Fruit fly (Drosophila melanogaster) whole organism, embryonic: ENCODE data around the gene senju.

ENCODE experiments used
- Aef1 ChIP-seq: fragments of 200-800 bp; sonication (Bioruptor generic); IDR thresholded peaks from 3 replicates; pipeline ENCODE4 v1.3.6; 2022; ENCODE audit warnings: missing biosample characterization, missing genetic modification characterization
- BtbVII ChIP-seq: fragments of 200-800 bp; sonication (Bioruptor generic); optimal IDR thresholded peaks from 3 replicates; lab custom pipeline; 2017; ENCODE audit warnings: missing biosample characterization, mild to moderate bottlenecking, missing genetic modification characterization
- CG1024 ChIP-seq: fragments of 200-800 bp; sonication (Bioruptor generic); IDR thresholded peaks from 2 replicates; pipeline ENCODE4 v1.3.6; 2022; ENCODE audit warnings: missing biosample characterization, missing genetic modification characterization
- CG11504 ChIP-seq: fragments of 200-800 bp; sonication (Bioruptor generic); optimal IDR thresholded peaks from 3 replicates; lab custom pipeline; 2019; ENCODE audit warnings: missing biosample characterization, mild to moderate bottlenecking, missing genetic modification characterization, moderate library complexity
- CG15601 ChIP-seq: fragments of 200-800 bp; sonication (Bioruptor generic); optimal IDR thresholded peaks from 3 replicates; lab custom pipeline; 2019; ENCODE audit warnings: missing biosample characterization, mild to moderate bottlenecking, missing genetic modification characterization, moderate library complexity
- CG1602 ChIP-seq: fragments of 200-800 bp; sonication (Bioruptor generic); optimal IDR thresholded peaks from 3 replicates; lab custom pipeline; 2016; ENCODE audit warnings: missing biosample characterization, missing genetic modification characterization
- CG17328 ChIP-seq: fragments of 200-800 bp; sonication (Bioruptor generic); IDR thresholded peaks from 2 replicates; pipeline ENCODE4 v1.3.6; 2022; ENCODE audit warnings: missing biosample characterization, missing genetic modification characterization
- CG1792 ChIP-seq: fragments of 200-800 bp; sonication (Bioruptor generic); optimal IDR thresholded peaks from 2 replicates; lab custom pipeline; 2016; ENCODE audit warnings: missing biosample characterization, missing genetic modification characterization
- CG33213 ChIP-seq: fragments of 200-800 bp; sonication (Bioruptor generic); optimal IDR thresholded peaks from 3 replicates; lab custom pipeline; 2016; ENCODE audit warnings: missing biosample characterization, missing genetic modification characterization
- CG3995 ChIP-seq: fragments of 200-800 bp; sonication (Bioruptor generic); optimal IDR thresholded peaks from 3 replicates; lab custom pipeline; 2016; ENCODE audit warnings: missing biosample characterization, missing genetic modification characterization
- CG4328 ChIP-seq: fragments of 200-800 bp; sonication (Bioruptor generic); optimal IDR thresholded peaks from 3 replicates; lab custom pipeline; 2017; ENCODE audit warnings: missing biosample characterization, missing genetic modification reagents, missing genetic modification characterization
- CG4360 ChIP-seq: fragments of 200-800 bp; sonication (Bioruptor generic); IDR thresholded peaks from 2 replicates; pipeline ENCODE4 v1.3.6; 2022; ENCODE audit warnings: missing biosample characterization, missing genetic modification characterization
- CG4617 ChIP-seq: fragments of 200-800 bp; sonication (Bioruptor generic); optimal IDR thresholded peaks from 3 replicates; lab custom pipeline; 2016; ENCODE audit warnings: missing biosample characterization, missing genetic modification characterization, borderline replicate concordance
- CG4707 ChIP-seq: fragments of 200-800 bp; sonication (Bioruptor generic); optimal IDR thresholded peaks from 2 replicates; lab custom pipeline; 2018; ENCODE audit warnings: missing biosample characterization, mild to moderate bottlenecking, missing genetic modification characterization, moderate library complexity
- CG4730 ChIP-seq: fragments of 200-800 bp; sonication (Bioruptor generic); IDR thresholded peaks from 2 replicates; pipeline ENCODE4 v1.3.6; 2022; ENCODE audit warnings: missing biosample characterization, missing genetic modification characterization
- CG6654 ChIP-seq: fragments of 200-800 bp; sonication (Bioruptor generic); optimal IDR thresholded peaks from 2 replicates; lab custom pipeline; 2017; ENCODE audit warnings: missing biosample characterization, mild to moderate bottlenecking, missing genetic modification characterization
- CG8290 ChIP-seq, 3 experiments: fragments of 200-800 bp; sonication (Bioruptor generic); optimal IDR thresholded peaks; 2 replicates each; lab custom pipeline; 2016 to 2019; ENCODE audit warnings: missing biosample characterization in 3 of 3, missing genetic modification characterization in 3 of 3, mild to moderate bottlenecking in 2 of 3, moderate library complexity in 1 of 3
- CG8359 ChIP-seq: fragments of 200-800 bp; sonication (Bioruptor generic); optimal IDR thresholded peaks from 2 replicates; lab custom pipeline; 2017; ENCODE audit warnings: missing biosample characterization, mild to moderate bottlenecking, missing genetic modification characterization, borderline replicate concordance
- CG8388 ChIP-seq: fragments of 200-800 bp; sonication (Bioruptor generic); optimal IDR thresholded peaks from 2 replicates; lab custom pipeline; 2019; ENCODE audit warnings: missing biosample characterization, mild to moderate bottlenecking, missing genetic modification characterization, moderate library complexity
- CG9215 ChIP-seq: fragments of 200-800 bp; sonication (Bioruptor generic); IDR thresholded peaks from 2 replicates; pipeline ENCODE4 v1.3.6; 2022; ENCODE audit warnings: missing biosample characterization, missing genetic modification characterization
- CHES-1-like ChIP-seq: fragments of 200-800 bp; sonication (Bioruptor generic); optimal IDR thresholded peaks from 2 replicates; lab custom pipeline; 2016; ENCODE audit warnings: missing biosample characterization, missing genetic modification characterization
- CoRest ChIP-seq: fragments of 200-800 bp; sonication (Bioruptor generic); optimal IDR thresholded peaks from 3 replicates; lab custom pipeline; 2018; ENCODE audit warnings: missing biosample characterization, mild to moderate bottlenecking, missing genetic modification characterization, moderate library complexity
- Dbx ChIP-seq: fragments of 200-800 bp; sonication (Bioruptor generic); IDR thresholded peaks from 3 replicates; pipeline ENCODE4 v1.3.6; 2022; ENCODE audit warnings: missing biosample characterization, missing genetic modification characterization
- Dfd ChIP-seq, 2 experiments: fragments of >200 bp; optimal IDR thresholded peaks; 2 replicates each; lab custom pipeline; 2017; ENCODE audit warnings: missing biosample characterization in 2 of 2, missing genetic modification characterization in 2 of 2
- Ets97D ChIP-seq: fragments of 200-800 bp; sonication (Bioruptor generic); optimal IDR thresholded peaks from 3 replicates; lab custom pipeline; 2016; ENCODE audit warnings: missing biosample characterization, missing genetic modification characterization
- NC2α ChIP-seq: fragments of 200-800 bp; sonication (Bioruptor generic); optimal IDR thresholded peaks from 2 replicates; lab custom pipeline; 2016; ENCODE audit warnings: missing biosample characterization, missing genetic modification characterization
- NK7.1 ChIP-seq: fragments of 200-800 bp; sonication (Bioruptor generic); optimal IDR thresholded peaks from 3 replicates; lab custom pipeline; 2016; ENCODE audit warnings: missing biosample characterization, missing genetic modification characterization
- Xrp1 ChIP-seq: fragments of 200-800 bp; sonication (Bioruptor generic); IDR thresholded peaks from 2 replicates; pipeline ENCODE4 v1.3.6; 2022; ENCODE audit warnings: missing biosample characterization, missing genetic modification characterization
- amos ChIP-seq: fragments of 200-800 bp; sonication (Bioruptor generic); IDR thresholded peaks from 2 replicates; pipeline ENCODE4 v1.3.6; 2022; ENCODE audit warnings: missing biosample characterization, missing genetic modification characterization; ENCODE audit not compliant: partially characterized antibody
- ap ChIP-seq: fragments of 200-800 bp; sonication (Bioruptor generic); IDR thresholded peaks from 2 replicates; pipeline ENCODE4 v1.3.6; 2022; ENCODE audit warnings: missing biosample characterization, missing genetic modification characterization
- ara ChIP-seq: fragments of 200-800 bp; sonication (Bioruptor generic); IDR thresholded peaks from 2 replicates; pipeline ENCODE4 v1.3.6; 2022; ENCODE audit warnings: missing biosample characterization, missing genetic modification characterization
- br ChIP-seq: fragments of >200 bp; optimal IDR thresholded peaks from 2 replicates; lab custom pipeline; 2017
- bsh ChIP-seq, 2 experiments: fragments of 200-800 bp; sonication (Bioruptor generic); optimal IDR thresholded peaks; 2 replicates each; lab custom pipeline; 2017 to 2018; ENCODE audit warnings: mild to moderate bottlenecking in 2 of 2, missing biosample characterization in 2 of 2, missing genetic modification characterization in 2 of 2, moderate library complexity in 1 of 2
- corto ChIP-seq: fragments of 200-800 bp; sonication (Bioruptor generic); optimal IDR thresholded peaks from 2 replicates; lab custom pipeline; 2016; ENCODE audit warnings: missing biosample characterization, mild to moderate bottlenecking, missing genetic modification characterization, moderate library complexity
- disco-r ChIP-seq: fragments of 200-800 bp; sonication (Bioruptor generic); optimal IDR thresholded peaks from 2 replicates; lab custom pipeline; 2016; ENCODE audit warnings: missing biosample characterization, missing genetic modification characterization
- grau ChIP-seq: fragments of 200-800 bp; optimal IDR thresholded peaks from 3 replicates; lab custom pipeline; 2019; ENCODE audit warnings: missing biosample characterization, mild to moderate bottlenecking, missing genetic modification characterization, moderate library complexity
- grn ChIP-seq: fragments of 200-800 bp; sonication (Bioruptor generic); optimal IDR thresholded peaks from 3 replicates; lab custom pipeline; 2017; ENCODE audit warnings: missing biosample characterization, missing genetic modification characterization
- gro ChIP-seq: fragments of 200-800 bp; sonication (Bioruptor generic); optimal IDR thresholded peaks from 2 replicates; lab custom pipeline; 2016; ENCODE audit warnings: missing biosample characterization, missing genetic modification characterization
- gsb ChIP-seq: fragments of 200-800 bp; sonication (Bioruptor generic); IDR thresholded peaks from 2 replicates; pipeline ENCODE4 v1.3.6; 2022; ENCODE audit warnings: missing biosample characterization, missing genetic modification characterization
- jigr1 ChIP-seq: fragments of 200-800 bp; sonication (Bioruptor generic); IDR thresholded peaks from 3 replicates; pipeline ENCODE4 v1.3.6; 2022; ENCODE audit warnings: missing biosample characterization, missing genetic modification characterization
- phol ChIP-seq: fragments of 200-800 bp; sonication (Bioruptor generic); optimal IDR thresholded peaks from 3 replicates; lab custom pipeline; 2018; ENCODE audit warnings: missing biosample characterization, mild to moderate bottlenecking, missing genetic modification characterization, moderate library complexity
- pum ChIP-seq: fragments of 200-800 bp; sonication (Bioruptor generic); optimal IDR thresholded peaks from 2 replicates; lab custom pipeline; 2016; ENCODE audit warnings: missing biosample characterization, missing genetic modification characterization
- schlank ChIP-seq: fragments of 200-800 bp; sonication (Bioruptor generic); optimal IDR thresholded peaks from 2 replicates; lab custom pipeline; 2018; ENCODE audit warnings: missing biosample characterization, mild to moderate bottlenecking, missing genetic modification characterization
- sna ChIP-seq: fragments of 200-800 bp; sonication (Bioruptor generic); IDR thresholded peaks from 2 replicates; pipeline ENCODE4 v1.3.6; 2022; ENCODE audit warnings: missing biosample characterization, missing genetic modification characterization; ENCODE audit not compliant: partially characterized antibody
- so ChIP-seq: fragments of 200-800 bp; sonication (Bioruptor generic); IDR thresholded peaks from 3 replicates; pipeline ENCODE4 v1.3.6; 2022; ENCODE audit warnings: missing biosample characterization, missing genetic modification characterization
- sob ChIP-seq: fragments of 200-800 bp; sonication (Bioruptor generic); IDR thresholded peaks from 2 replicates; pipeline ENCODE4 v1.3.6; 2022; ENCODE audit warnings: missing biosample characterization, missing genetic modification characterization
- sug ChIP-seq: fragments of 200-800 bp; optimal IDR thresholded peaks from 2 replicates; lab custom pipeline; 2019; ENCODE audit warnings: missing biosample characterization, mild to moderate bottlenecking, missing genetic modification characterization, moderate library complexity
- unpg ChIP-seq: fragments of 200-800 bp; sonication (Bioruptor generic); optimal IDR thresholded peaks from 3 replicates; lab custom pipeline; 2018; ENCODE audit warnings: missing biosample characterization, mild to moderate bottlenecking, missing genetic modification characterization, moderate library complexity
- wdn ChIP-seq: fragments of 200-800 bp; sonication (Bioruptor generic); IDR thresholded peaks from 2 replicates; pipeline ENCODE4 v1.3.6; 2022; ENCODE audit warnings: missing biosample characterization, missing genetic modification characterization
- zen ChIP-seq: fragments of 200-800 bp; sonication (Bioruptor generic); optimal IDR thresholded peaks from 3 replicates; lab custom pipeline; 2018; ENCODE audit warnings: missing biosample characterization, mild to moderate bottlenecking, missing genetic modification characterization, moderate library complexity

Gene senju

DNA sequence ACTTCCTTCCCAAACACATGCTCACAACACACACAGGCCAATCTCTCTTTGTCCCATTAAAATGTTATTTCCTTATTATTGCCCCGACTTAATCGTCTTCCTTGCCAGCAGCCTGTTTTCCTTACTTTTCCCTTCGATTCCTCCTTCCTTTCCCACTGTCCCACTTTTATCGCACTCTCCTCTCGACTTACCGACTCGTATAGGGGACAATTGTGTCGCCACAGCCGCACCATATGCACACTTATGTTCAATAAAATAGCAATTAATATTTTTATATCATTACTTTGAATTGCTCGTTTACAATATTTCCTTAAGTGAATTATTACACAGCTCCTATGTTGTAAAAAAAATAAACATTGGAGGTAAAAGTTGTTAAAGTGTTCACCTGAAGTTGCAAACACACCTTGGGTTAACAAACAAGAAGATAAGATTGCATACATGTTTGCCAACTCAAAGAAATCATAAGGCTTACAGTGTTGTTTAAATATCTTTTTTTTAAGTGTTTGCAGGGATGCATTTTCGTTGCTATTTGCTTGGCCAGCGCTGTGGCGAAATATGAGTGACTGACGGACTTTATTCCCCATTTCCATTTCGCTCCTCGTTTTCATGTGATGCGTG is 34.4 kb downstream of the senju start (continued):
- TF ChIP-seq grau (tag; lab: Kevin White, UChicago) (peak; percentile 84), amos (GFP tag; lab: Robert Waterston, UW) (no peak), bsh (GFP tag; optimal IDR thresholded peaks at IDR 0.05; lab: Kevin White, UChicago) (peak; percentile 74 to 79), disco-r (GFP tag; lab: Kevin White, UChicago) (peak; percentile 23), Dfd (GFP tag; optimal IDR thresholded peaks at IDR 0.05; lab: Kevin White, UChicago) (no peak), CG6654 (GFP tag; lab: Kevin White, UChicago) (peak; percentile 35), CHES-1-like (GFP tag; lab: Kevin White, UChicago) (peak; percentile 39), sna (GFP tag; lab: Robert Waterston, UW) (no peak), CG4707 (GFP tag; lab: Kevin White, UChicago) (peak; percentile 61), Ets97D (peak; percentile 38), CG4328 (GFP tag; lab: Kevin White, UChicago) (peak; percentile 52), corto (GFP tag; lab: Kevin White, UChicago) (peak; percentile 54), CG1792 (GFP tag; lab: Kevin White, UChicago) (peak; percentile 29), CG3995 (GFP tag; lab: Kevin White, UChicago) (no peak), CG4617 (GFP tag; lab: Kevin White, UChicago) (peak; percentile 49), gro (GFP tag; lab: Kevin White, UChicago) (peak; percentile 72), CG8359 (peak; percentile 72), Aef1 (GFP tag; lab: Robert Waterston, UW) (peak; percentile 49; the same call in 2 of the 3 replicates), CG4730 (GFP tag; lab: Robert Waterston, UW) (no peak), pum (GFP tag; lab: Kevin White, UChicago) (peak; percentile 55), unpg (GFP tag; lab: Kevin White, UChicago) (peak; percentile 86), ara (GFP tag; lab: Robert Waterston, UW) (peak; percentile 62; the same call in 1 of the 2 replicates), CG8290 (GFP tag; optimal IDR thresholded peaks at IDR 0.05; lab: Kevin White, UChicago) (peak; percentile 40), CG8290 (tag; optimal IDR thresholded peaks at IDR 0.05; lab: Kevin White, UChicago) (peak in 1 of 2 experiments; percentile 50), sob (GFP tag; lab: Robert Waterston, UW) (peak; percentile 58), NC2α (GFP tag; lab: Kevin White, UChicago) (peak; percentile 30), Dbx (GFP tag; lab: Robert Waterston, UW) (no peak; the same call in 2 of the 3 replicates), gsb (GFP tag; lab: Robert Waterston, UW) (no peak), br (lab: Kevin White, UChicago) (no peak), CG15601 (tag; lab: Kevin White, UChicago) (peak; percentile 77), ap (GFP tag; lab: Robert Waterston, UW) (no peak), CG33213 (GFP tag; lab: Kevin White, UChicago) (peak; percentile 63), BtbVII (GFP tag; lab: Kevin White, UChicago) (peak; percentile 70), sug (tag; lab: Kevin White, UChicago) (peak; percentile 47), CoRest (tag; lab: Kevin White, UChicago) (peak; percentile 83), CG1024 (no peak), CG11504 (peak; percentile 90), Xrp1 (GFP tag; lab: Robert Waterston, UW) (peak; percentile 79), wdn (GFP tag; lab: Robert Waterston, UW) (no peak), CG4360 (GFP tag; lab: Robert Waterston, UW) (0 out of 2 replicates have a peak, but pooled peaks have one; percentile 19), CG1602 (GFP tag; lab: Kevin White, UChicago) (peak; percentile 54), jigr1 (GFP tag; lab: Robert Waterston, UW) (no peak), so (GFP tag; lab: Robert Waterston, UW) (0 out of 3 replicates have a peak, but pooled peaks have one; percentile 59), schlank (tag; lab: Kevin White, UChicago) (peak; percentile 36), NK7.1 (GFP tag; lab: Kevin White, UChicago) (peak; percentile 16), CG8388 (peak; percentile 77), CG9215 (GFP tag; lab: Robert Waterston, UW) (peak; percentile 27; the same call in 1 of the 2 replicates), phol (peak; percentile 82), zen (peak; percentile 58), grn (GFP tag; lab: Kevin White, UChicago) (no peak), CG17328 (GFP tag; lab: Robert Waterston, UW) (peak; percentile 63)
